Fruit fly (Drosophila melanogaster): ENCODE results near the gene CG42831.
A peak's percentile ranks its signal among the peaks of the same experiment; 100 is the strongest.

CG42831 gene

dm6 chr3L:10783015-10783675 is 31.5 kb upstream of the CG42831 start (continued):
- TF ChIP-seq CG9139 (GFP tag; optimal IDR thresholded peaks at IDR 0.05), result peak; percentile 35
- no peak for TF ChIP-seq vri (GFP tag; optimal IDR thresholded peaks at IDR 0.05)
- TF ChIP-seq dac (GFP tag; optimal IDR thresholded peaks at IDR 0.05), result no peak
- no peak for TF ChIP-seq CG7368 (GFP tag; optimal IDR thresholded peaks at IDR 0.05)
- TF ChIP-seq topi (GFP tag; optimal IDR thresholded peaks at IDR 0.05), result peak; percentile 45
- TF ChIP-seq Sox15 (GFP tag; optimal IDR thresholded peaks at IDR 0.05), result no peak
- TF ChIP-seq CG3032 (tag; optimal IDR thresholded peaks at IDR 0.05), result peak; percentile 60
- TF ChIP-seq CG11902 (GFP tag; optimal IDR thresholded peaks at IDR 0.05), result no peak
- no peak for TF ChIP-seq Sox102F (GFP tag; optimal IDR thresholded peaks at IDR 0.05)

dm6 chr3L:10784566-10785003 is 30.0 kb upstream of the CG42831 start:
- TF ChIP-seq Met (GFP tag; optimal IDR thresholded peaks at IDR 0.05) (peak; percentile 48), lz (GFP tag; optimal IDR thresholded peaks at IDR 0.05) (peak; percentile 32), cyc (GFP tag; optimal IDR thresholded peaks at IDR 0.05) (peak; percentile 38), CG8319 (GFP tag; optimal IDR thresholded peaks at IDR 0.05) (peak; percentile 47), CG7368 (GFP tag; optimal IDR thresholded peaks at IDR 0.05) (peak; percentile 54), vri (GFP tag; optimal IDR thresholded peaks at IDR 0.05) (no peak), CG10631 (GFP tag; optimal IDR thresholded peaks at IDR 0.05) (peak; percentile 69), CG6792 (GFP tag; optimal IDR thresholded peaks at IDR 0.05) (peak; percentile 47), CG8119 (GFP tag; IDR thresholded peaks at IDR 0.05) (peak; percentile 68; the same call in 2 of the 3 replicates), CG9139 (GFP tag; optimal IDR thresholded peaks at IDR 0.05) (peak; percentile 25), eg (GFP tag; IDR thresholded peaks at IDR 0.05) (0 out of 3 replicates have a peak, but pooled peaks have one; percentile 50), CG32006 (GFP tag; optimal IDR thresholded peaks at IDR 0.05) (peak; percentile 71), Eip78C (GFP tag) (peak; percentile 78), CG3919 (GFP tag; optimal IDR thresholded peaks at IDR 0.05) (peak; percentile 65), salr (GFP tag; optimal IDR thresholded peaks at IDR 0.05) (peak; percentile 9 to 31), Ets21C (GFP tag; optimal IDR thresholded peaks at IDR 0.05) (peak; percentile 0), dac (GFP tag; optimal IDR thresholded peaks at IDR 0.05) (no peak), Sox14 (GFP tag; optimal IDR thresholded peaks at IDR 0.05) (peak; percentile 16), Blimp-1 (GFP tag; optimal IDR thresholded peaks at IDR 0.05) (peak; percentile 46), CG31627 (GFP tag; optimal IDR thresholded peaks at IDR 0.05) (peak; percentile 28), Sox15 (GFP tag; optimal IDR thresholded peaks at IDR 0.05) (peak; percentile 43), fkh (GFP tag; optimal IDR thresholded peaks at IDR 0.05) (no peak), dsx (GFP tag; optimal IDR thresholded peaks at IDR 0.05; ENCODE audit: poor library complexity, severe bottlenecking) (no peak), CG3032 (tag; optimal IDR thresholded peaks at IDR 0.05) (peak; percentile 47), CG4318 (GFP tag; optimal IDR thresholded peaks at IDR 0.05) (peak; percentile 49), spab (GFP tag; optimal IDR thresholded peaks at IDR 0.05) (peak; percentile 54), fd59A (GFP tag; optimal IDR thresholded peaks at IDR 0.05) (peak; percentile 12), OdsH (GFP tag; optimal IDR thresholded peaks at IDR 0.05) (peak; percentile 57), CG15336 (GFP tag; IDR thresholded peaks at IDR 0.05) (peak; percentile 67), svp (GFP tag) (peak; percentile 93), Ets96B (tag; optimal IDR thresholded peaks at IDR 0.05) (peak; percentile 36), acj6 (GFP tag; optimal IDR thresholded peaks at IDR 0.05) (peak; percentile 67), ss (GFP tag; optimal IDR thresholded peaks at IDR 0.05) (peak; percentile 9 to 71), CG6163 (GFP tag; IDR thresholded peaks at IDR 0.05) (peak; percentile 50; the same call in 2 of the 3 replicates), CG16779 (tag; optimal IDR thresholded peaks at IDR 0.05) (peak; percentile 4), CG11762 (GFP tag; optimal IDR thresholded peaks at IDR 0.05; ENCODE audit: insufficient read depth) (peak; percentile 27), CG10669 (GFP tag; optimal IDR thresholded peaks at IDR 0.05) (peak; percentile 64), CG6808 (GFP tag; optimal IDR thresholded peaks at IDR 0.05) (peak; percentile 51), Eip93F (GFP tag; optimal IDR thresholded peaks at IDR 0.05) (no peak), CG6276 (GFP tag; optimal IDR thresholded peaks at IDR 0.05) (peak; percentile 31), fd85E (GFP tag; optimal IDR thresholded peaks at IDR 0.05) (no peak), achi (GFP tag; optimal IDR thresholded peaks at IDR 0.05) (peak; percentile 62), Hr4 (GFP tag; optimal IDR thresholded peaks at IDR 0.05) (peak; percentile 29), CG11902 (GFP tag; optimal IDR thresholded peaks at IDR 0.05) (peak; percentile 43), Eip75B (GFP tag; optimal IDR thresholded peaks at IDR 0.05) (peak; percentile 31)

Data from whole organism, prepupa.